Worm (Caenorhabditis elegans): ENCODE measurements around the gene C16A11.7.

C16A11.7 gene

ce11 chrII:4267711-4268110 lies 11.0 kb upstream of the C16A11.7 start:
- TF ChIP-seq pag-3 (tag; optimal IDR thresholded peaks at IDR 0.05; ENCODE audit: borderline replicate concordance) (no peak), dmd-4 (tag; optimal IDR thresholded peaks at IDR 0.05; ENCODE audit: borderline replicate concordance) (no peak), hlh-15 (tag; optimal IDR thresholded peaks at IDR 0.05) (no peak), ceh-19 (GFP tag; optimal IDR thresholded peaks at IDR 0.05) (no peak), T23F11.4 (GFP tag; optimal IDR thresholded peaks at IDR 0.05) (no peak), pha-2 (tag; optimal IDR thresholded peaks at IDR 0.05) (no peak), ahr-1 (tag; optimal IDR thresholded peaks at IDR 0.05) (no peak), ceh-45 (GFP tag; IDR thresholded peaks at IDR 0.05) (no peak), K02D7.2 (tag; optimal IDR thresholded peaks at IDR 0.05) (no peak), gmeb-2 (tag; optimal IDR thresholded peaks at IDR 0.05) (no peak), che-1 (tag; optimal IDR thresholded peaks at IDR 0.05) (no peak), ref-2 (tag; optimal IDR thresholded peaks at IDR 0.05) (no peak), sdc-2 (tag; optimal IDR thresholded peaks at IDR 0.05) (no peak), mec-3 (tag; optimal IDR thresholded peaks at IDR 0.05; ENCODE audit: borderline replicate concordance) (no peak), npax-4 (tag; optimal IDR thresholded peaks at IDR 0.05) (no peak), ttx-3 (tag; optimal IDR thresholded peaks at IDR 0.05) (no peak), rnt-1 (tag; optimal IDR thresholded peaks at IDR 0.05) (no peak), hlh-6 (tag; optimal IDR thresholded peaks at IDR 0.05) (no peak), ama-1 (optimal IDR thresholded peaks at IDR 0.05) (no peak)

ce11 chrII:4258683-4259082 lies 1.9 kb upstream of the C16A11.7 start, which contains the start of gene clec-135:
Gene clec-135 (minus strand): TSS chrII:4258783.
- no peak for TF ChIP-seq ahr-1 (tag; optimal IDR thresholded peaks at IDR 0.05)
- no peak for TF ChIP-seq ets-4 (tag; optimal IDR thresholded peaks at IDR 0.05)
- TF ChIP-seq ama-1 (optimal IDR thresholded peaks at IDR 0.05): no peak
- TF ChIP-seq unc-42 (tag; optimal IDR thresholded peaks at IDR 0.05): no peak
- TF ChIP-seq fkh-10 (GFP tag; optimal IDR thresholded peaks at IDR 0.05): no peak
- TF ChIP-seq zip-5 (tag; optimal IDR thresholded peaks at IDR 0.05): no peak
- TF ChIP-seq ceh-34 (tag; optimal IDR thresholded peaks at IDR 0.05): no peak

- TF ChIP-seq nhr-232 (tag; optimal IDR thresholded peaks at IDR 0.05) (no peak), ceh-30 (tag; optimal IDR thresholded peaks at IDR 0.05) (no peak), tbx-2 (tag; optimal IDR thresholded peaks at IDR 0.05) (no peak), ets-4 (tag; optimal IDR thresholded peaks at IDR 0.05) (no peak), pha-2 (tag; optimal IDR thresholded peaks at IDR 0.05) (no peak), unc-3 (GFP tag; conservative IDR thresholded peaks at IDR 0.05) (no peak), unc-3 (tag; optimal IDR thresholded peaks at IDR 0.05) (no peak), syd-9 (tag; optimal IDR thresholded peaks at IDR 0.05) (no peak), ama-1 (optimal IDR thresholded peaks at IDR 0.05) (no peak), che-1 (tag; optimal IDR thresholded peaks at IDR 0.05) (no peak), zip-5 (tag; optimal IDR thresholded peaks at IDR 0.05) (no peak), nfya-1 (tag; optimal IDR thresholded peaks at IDR 0.05) (no peak), gmeb-2 (tag; optimal IDR thresholded peaks at IDR 0.05) (no peak), pqm-1 (tag; optimal IDR thresholded peaks at IDR 0.05) (no peak), ceh-6 (GFP tag; optimal IDR thresholded peaks at IDR 0.05) (no peak), C38D4.7 (GFP tag; optimal IDR thresholded peaks at IDR 0.05) (no peak), hlh-8 (tag; optimal IDR thresholded peaks at IDR 0.05) (no peak), pros-1 (tag; optimal IDR thresholded peaks at IDR 0.05) (no peak), elt-4 (tag; optimal IDR thresholded peaks at IDR 0.05) (no peak), hlh-15 (tag; optimal IDR thresholded peaks at IDR 0.05) (no peak), lim-6 (tag; optimal IDR thresholded peaks at IDR 0.05) (no peak)
Measured at ce11 chrII:4246897-4247296, 9.9 kb downstream of the C16A11.7 start, which contains the start of gene gpa-11. Gene gpa-11 (plus strand): TSS chrII:4247197.

DNA sequence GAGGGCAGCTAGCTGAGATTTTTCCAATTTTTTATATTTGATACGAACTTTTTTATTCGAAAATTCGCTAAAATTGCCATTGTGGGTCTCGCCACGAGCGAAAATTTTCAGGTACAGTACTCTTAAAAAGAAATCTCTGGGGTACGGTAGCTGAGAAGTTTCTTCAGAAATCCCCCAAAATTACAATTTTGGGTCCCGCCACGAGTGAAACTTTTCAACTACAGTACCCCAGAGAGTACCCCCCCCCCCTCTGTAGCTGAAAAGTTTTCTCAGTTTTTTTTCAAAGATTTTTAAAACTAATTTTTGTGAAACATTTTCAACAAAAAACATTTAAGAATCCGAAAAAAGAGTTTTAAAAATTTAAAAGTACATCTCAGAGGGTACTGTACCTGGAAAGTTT lies 11.8 kb downstream of the C16A11.7 start:
- TF ChIP-seq sdc-2 (tag; optimal IDR thresholded peaks at IDR 0.05) (no peak), fkh-10 (GFP tag; optimal IDR thresholded peaks at IDR 0.05) (no peak), elt-4 (tag; optimal IDR thresholded peaks at IDR 0.05) (no peak), F13H6.1 (tag; optimal IDR thresholded peaks at IDR 0.05) (no peak), fkh-6 (tag; optimal IDR thresholded peaks at IDR 0.05) (no peak), ceh-30 (tag; optimal IDR thresholded peaks at IDR 0.05) (no peak), pat-9 (tag; optimal IDR thresholded peaks at IDR 0.05) (no peak), pax-1 (tag; optimal IDR thresholded peaks at IDR 0.05) (no peak), pha-2 (tag; optimal IDR thresholded peaks at IDR 0.05) (no peak), gmeb-2 (tag; optimal IDR thresholded peaks at IDR 0.05) (no peak), nhr-232 (tag; optimal IDR thresholded peaks at IDR 0.05) (no peak), unc-42 (tag; optimal IDR thresholded peaks at IDR 0.05) (no peak), unc-55 (GFP tag; optimal IDR thresholded peaks at IDR 0.05) (no peak), nfya-1 (tag; optimal IDR thresholded peaks at IDR 0.05) (no peak), K02D7.2 (tag; optimal IDR thresholded peaks at IDR 0.05) (no peak), hlh-6 (tag; optimal IDR thresholded peaks at IDR 0.05) (no peak), ceh-48 (tag; optimal IDR thresholded peaks at IDR 0.05) (no peak), C08G9.2 (tag; optimal IDR thresholded peaks at IDR 0.05) (no peak)

All from whole organism, late embryonic.